Worm (Caenorhabditis elegans) whole organism, L1 larva: ENCODE data around the gene srg-69.

Source experiments
- blmp-1 ChIP-seq: fragments of 150-350 bp; optimal IDR thresholded peaks from 2 replicates; lab custom pipeline; 2014; ENCODE audit warnings: missing biosample characterization, missing genetic modification characterization
- ceh-82 ChIP-seq, 3 experiments: fragments of 150-350 bp in 1 of 3; sonication (generic microtip) in 2 of 3; optimal IDR thresholded peaks; 2 replicates each; lab custom pipeline; 2014 to 2017; ENCODE audit warnings: missing biosample characterization in 3 of 3, missing genetic modification characterization in 3 of 3
- ceh-88 ChIP-seq: fragments of 200-800 bp; sonication (Bioruptor generic); IDR thresholded peaks from 2 replicates; pipeline ENCODE4 v1.3.6; 2022; ENCODE audit warnings: missing genetic modification characterization, missing compliant biosample characterization
- dpl-1 ChIP-seq, 3 experiments: fragments of 150-350 bp in 2 of 3; sonication (generic microtip) in 1 of 3; optimal IDR thresholded peaks; 2 replicates each; lab custom pipeline; 2014 to 2017; ENCODE audit warnings: missing biosample characterization in 3 of 3, missing genetic modification characterization in 3 of 3, missing genetic modification reagents in 3 of 3
- efl-1 ChIP-seq, 4 experiments: fragments of 150-350 bp; optimal IDR thresholded peaks in 3 of 4; peaks in 1 of 4; 1 replicate in 1 of 4; 2 replicates in 3 of 4; lab custom pipeline; 2014; ENCODE audit warnings: missing biosample characterization in 2 of 4, missing genetic modification characterization in 2 of 4, missing genetic modification reagents in 2 of 4
- efl-3 ChIP-seq: fragments of 200-800 bp; sonication (Bioruptor generic); optimal IDR thresholded peaks from 2 replicates; lab custom pipeline; 2018; ENCODE audit warnings: mild to moderate bottlenecking, missing genetic modification characterization, missing compliant biosample characterization
- elt-2 ChIP-seq: sonication (generic microtip); optimal IDR thresholded peaks from 2 replicates; lab custom pipeline; 2016; ENCODE audit warnings: missing genetic modification characterization, mild to moderate bottlenecking, inconsistent platforms, missing compliant biosample characterization, missing genetic modification reagents
- elt-3 ChIP-seq, 6 experiments: fragments of 150-350 bp in 1 of 6; sonication (generic microtip); optimal IDR thresholded peaks; 2 replicates each; lab custom pipeline; 2017 to 2018; ENCODE audit warnings: missing biosample characterization in 6 of 6, missing genetic modification characterization in 6 of 6, inconsistent platforms in 1 of 6
- fkh-4 ChIP-seq: sonication (generic microtip); optimal IDR thresholded peaks from 2 replicates; lab custom pipeline; 2016; ENCODE audit warnings: missing compliant biosample characterization, missing genetic modification characterization, borderline replicate concordance
- fkh-8 ChIP-seq: sonication (generic microtip); optimal IDR thresholded peaks from 2 replicates; lab custom pipeline; 2016; ENCODE audit warnings: mild to moderate bottlenecking, missing genetic modification characterization, missing compliant biosample characterization
- fos-1 ChIP-seq: fragments of 150-350 bp; optimal IDR thresholded peaks from 2 replicates; lab custom pipeline; 2014; ENCODE audit warnings: missing biosample characterization, missing genetic modification characterization
- grh-1 ChIP-seq: fragments of 200-800 bp; sonication (Bioruptor generic); IDR thresholded peaks from 2 replicates; pipeline ENCODE4 v1.3.6; 2022; ENCODE audit warnings: missing genetic modification reagents, missing genetic modification characterization, missing compliant biosample characterization
- hlh-17 ChIP-seq: fragments of 200-800 bp; sonication (Bioruptor generic); optimal IDR thresholded peaks from 2 replicates; lab custom pipeline; 2018; ENCODE audit warnings: missing genetic modification characterization, mild to moderate bottlenecking, missing compliant biosample characterization, moderate library complexity, borderline replicate concordance
- hlh-4 ChIP-seq: sonication (generic microtip); optimal IDR thresholded peaks from 2 replicates; lab custom pipeline; 2016; ENCODE audit warnings: mild to moderate bottlenecking, missing genetic modification characterization, missing compliant biosample characterization
- lin-13 ChIP-seq: fragments of 150-350 bp; optimal IDR thresholded peaks from 2 replicates; lab custom pipeline; 2014; ENCODE audit warnings: missing biosample characterization, missing genetic modification reagents, missing genetic modification characterization
- lin-14 ChIP-seq: fragments of 200-800 bp; sonication (Bioruptor generic); optimal IDR thresholded peaks from 2 replicates; lab custom pipeline; 2018; ENCODE audit warnings: mild to moderate bottlenecking, missing genetic modification characterization, moderate library complexity, missing compliant biosample characterization
- lin-15B ChIP-seq: fragments of 150-350 bp; sonication (generic microtip); optimal IDR thresholded peaks from 3 replicates; lab custom pipeline; 2014; ENCODE audit warnings: missing biosample characterization, missing genetic modification characterization
- lin-35 ChIP-seq, 2 experiments: fragments of 150-350 bp; optimal IDR thresholded peaks; 2 replicates each; lab custom pipeline; 2014; ENCODE audit warnings: missing biosample characterization in 2 of 2, missing genetic modification characterization in 2 of 2, missing genetic modification reagents in 2 of 2
- lsy-2 ChIP-seq, 2 experiments: fragments of 150-350 bp; optimal IDR thresholded peaks; 2 replicates each; lab custom pipeline; 2014; ENCODE audit warnings: missing biosample characterization in 2 of 2, missing genetic modification characterization in 2 of 2
- mab-9 ChIP-seq: fragments of 200-800 bp; sonication (Bioruptor generic); IDR thresholded peaks from 2 replicates; pipeline ENCODE4 v1.3.6; 2022; ENCODE audit warnings: missing genetic modification reagents, missing genetic modification characterization, missing compliant biosample characterization
- nhr-20 ChIP-seq: sonication (generic microtip); optimal IDR thresholded peaks from 2 replicates; lab custom pipeline; 2016; ENCODE audit warnings: mild to moderate bottlenecking, missing genetic modification characterization, missing compliant biosample characterization
- nhr-237 ChIP-seq: fragments of 150-350 bp; optimal IDR thresholded peaks from 2 replicates; lab custom pipeline; 2014; ENCODE audit warnings: missing biosample characterization, missing genetic modification characterization
- nhr-47 ChIP-seq: sonication (generic microtip); optimal IDR thresholded peaks from 2 replicates; lab custom pipeline; 2016; ENCODE audit warnings: mild to moderate bottlenecking, missing genetic modification characterization, moderate library complexity, missing compliant biosample characterization
- nhr-71 ChIP-seq: sonication (generic microtip); optimal IDR thresholded peaks from 2 replicates; lab custom pipeline; 2016; ENCODE audit warnings: mild to moderate bottlenecking, missing genetic modification characterization, moderate library complexity, missing compliant biosample characterization
- nhr-76 ChIP-seq: sonication (generic microtip); optimal IDR thresholded peaks from 2 replicates; lab custom pipeline; 2017; ENCODE audit warnings: missing biosample characterization, missing genetic modification characterization
- nhr-77 ChIP-seq: fragments of 150-350 bp; optimal IDR thresholded peaks from 2 replicates; lab custom pipeline; 2014; ENCODE audit warnings: missing biosample characterization, missing genetic modification characterization
- nhr-84 ChIP-seq: sonication (generic microtip); optimal IDR thresholded peaks from 2 replicates; lab custom pipeline; 2017; ENCODE audit warnings: missing biosample characterization, missing genetic modification characterization
- nhr-85 ChIP-seq: sonication (generic microtip); peaks from one replicate; lab custom pipeline; 2016; ENCODE audit warnings: missing genetic modification characterization, inconsistent platforms, missing compliant biosample characterization
- nhr-90 ChIP-seq: sonication (generic microtip); optimal IDR thresholded peaks from 2 replicates; lab custom pipeline; 2016; ENCODE audit warnings: mild to moderate bottlenecking, missing genetic modification characterization, missing compliant biosample characterization; ENCODE audit not compliant: poor library complexity
- pag-3 ChIP-seq: sonication (generic microtip); optimal IDR thresholded peaks from 2 replicates; lab custom pipeline; 2017; ENCODE audit warnings: missing genetic modification characterization, mild to moderate bottlenecking, missing compliant biosample characterization, antibody characterized with exemption, borderline replicate concordance; ENCODE audit not compliant: insufficient read depth
- pqm-1 ChIP-seq: sonication (generic microtip); optimal IDR thresholded peaks from 3 replicates; lab custom pipeline; 2017; ENCODE audit warnings: missing biosample characterization, missing genetic modification characterization
- rnt-1 ChIP-seq: sonication (generic microtip); optimal IDR thresholded peaks from 2 replicates; lab custom pipeline; 2016; ENCODE audit warnings: mild to moderate bottlenecking, missing genetic modification characterization, moderate library complexity, missing compliant biosample characterization
- skn-1 ChIP-seq: fragments of 150-350 bp; optimal IDR thresholded peaks from 2 replicates; lab custom pipeline; 2014; ENCODE audit warnings: missing biosample characterization, missing genetic modification characterization
- snu-23 ChIP-seq: sonication (generic microtip); optimal IDR thresholded peaks from 2 replicates; lab custom pipeline; 2016; ENCODE audit warnings: missing genetic modification characterization, missing compliant biosample characterization
- sup-37 ChIP-seq: fragments of 200-800 bp; sonication (Bioruptor generic); optimal IDR thresholded peaks from 2 replicates; lab custom pipeline; 2018; ENCODE audit warnings: mild to moderate bottlenecking, missing genetic modification characterization, missing compliant biosample characterization
- swsn-7 ChIP-seq: sonication (generic microtip); optimal IDR thresholded peaks from 2 replicates; lab custom pipeline; 2016; ENCODE audit warnings: missing genetic modification characterization, missing compliant biosample characterization
- unc-62 ChIP-seq: fragments of 150-350 bp; optimal IDR thresholded peaks from 2 replicates; lab custom pipeline; 2014; ENCODE audit warnings: missing biosample characterization, missing genetic modification reagents, missing genetic modification characterization
- unc-98 ChIP-seq: fragments of 200-800 bp; sonication (Bioruptor generic); IDR thresholded peaks from 2 replicates; pipeline ENCODE4 v1.3.6; 2022; ENCODE audit warnings: missing genetic modification characterization, missing compliant biosample characterization
- xbp-1 ChIP-seq: sonication (generic microtip); optimal IDR thresholded peaks from 2 replicates; lab custom pipeline; 2016; ENCODE audit warnings: missing genetic modification characterization, missing compliant biosample characterization
- zag-1 ChIP-seq: fragments of 150-350 bp; optimal IDR thresholded peaks from 2 replicates; lab custom pipeline; 2014; ENCODE audit warnings: missing biosample characterization, missing genetic modification characterization

The srg-69 gene

DNA sequence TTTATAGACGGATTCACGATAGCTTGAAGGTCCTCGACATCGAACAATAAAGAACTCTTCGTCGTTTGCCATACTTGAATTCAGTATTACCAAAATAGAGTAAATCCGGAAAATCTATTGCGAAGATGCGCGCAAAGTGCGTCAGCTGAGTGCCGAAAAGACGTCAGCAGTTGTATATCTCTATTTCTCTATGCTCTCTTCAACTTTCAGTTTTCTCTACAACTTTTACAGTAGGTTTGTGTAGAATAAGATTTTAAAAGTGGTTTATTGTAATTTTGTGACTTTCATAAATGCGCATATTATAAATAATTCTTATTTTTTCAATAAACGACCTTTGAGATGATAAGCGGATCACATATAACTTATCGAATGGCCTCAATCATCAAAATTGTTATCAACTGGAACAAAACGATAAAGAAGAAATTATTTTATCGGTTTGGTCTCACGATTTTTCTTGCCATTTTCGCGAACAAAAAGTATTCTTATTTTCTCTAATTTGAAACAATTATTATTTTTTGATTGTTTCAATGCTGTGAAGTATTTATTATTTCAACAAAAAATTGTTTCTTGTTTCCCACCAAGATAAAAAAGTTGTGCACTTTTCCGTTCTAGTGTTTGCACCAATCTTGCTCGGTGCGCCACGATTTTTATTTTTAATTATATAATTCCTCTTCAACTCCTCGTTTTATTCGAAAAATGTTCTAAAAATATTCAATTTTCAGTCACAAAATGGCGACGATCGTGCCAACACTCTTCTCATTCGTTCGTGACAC lies 18.0 kb downstream of the srg-69 start, which contains the start of the genes agt-2 and F09E5.3 (continued):
- TF ChIP-seq lin-14 (GFP tag; lab: Kevin White, UChicago) = peak; percentile 96

DNA sequence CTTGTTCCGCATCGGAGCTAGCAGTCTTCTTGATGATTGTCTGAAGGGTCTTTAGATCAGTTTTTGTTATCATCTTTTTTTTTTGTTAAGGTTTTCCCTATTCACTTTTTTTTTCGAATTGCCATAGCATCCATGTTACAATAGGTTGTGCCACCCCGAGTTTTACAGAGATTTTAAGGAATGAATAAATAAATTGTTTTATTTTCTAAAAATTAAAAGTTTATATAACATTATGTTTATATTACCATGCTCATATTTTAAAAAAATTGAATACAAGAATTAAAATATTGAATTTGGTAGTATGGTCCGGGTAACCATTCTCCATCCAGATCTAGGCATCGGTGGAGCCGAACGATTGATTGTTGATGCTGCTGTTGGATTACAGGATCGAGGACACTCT lies 19.5 kb downstream of the srg-69 start, which contains the start of gene algn-2:
Gene algn-2 (plus strand): TSS at position 301 of the 400 bp plus-strand sequence.
- TF ChIP-seq snu-23 (no peak), elt-2 (tag; lab: Kevin White, UChicago) (peak; percentile 14)

DNA sequence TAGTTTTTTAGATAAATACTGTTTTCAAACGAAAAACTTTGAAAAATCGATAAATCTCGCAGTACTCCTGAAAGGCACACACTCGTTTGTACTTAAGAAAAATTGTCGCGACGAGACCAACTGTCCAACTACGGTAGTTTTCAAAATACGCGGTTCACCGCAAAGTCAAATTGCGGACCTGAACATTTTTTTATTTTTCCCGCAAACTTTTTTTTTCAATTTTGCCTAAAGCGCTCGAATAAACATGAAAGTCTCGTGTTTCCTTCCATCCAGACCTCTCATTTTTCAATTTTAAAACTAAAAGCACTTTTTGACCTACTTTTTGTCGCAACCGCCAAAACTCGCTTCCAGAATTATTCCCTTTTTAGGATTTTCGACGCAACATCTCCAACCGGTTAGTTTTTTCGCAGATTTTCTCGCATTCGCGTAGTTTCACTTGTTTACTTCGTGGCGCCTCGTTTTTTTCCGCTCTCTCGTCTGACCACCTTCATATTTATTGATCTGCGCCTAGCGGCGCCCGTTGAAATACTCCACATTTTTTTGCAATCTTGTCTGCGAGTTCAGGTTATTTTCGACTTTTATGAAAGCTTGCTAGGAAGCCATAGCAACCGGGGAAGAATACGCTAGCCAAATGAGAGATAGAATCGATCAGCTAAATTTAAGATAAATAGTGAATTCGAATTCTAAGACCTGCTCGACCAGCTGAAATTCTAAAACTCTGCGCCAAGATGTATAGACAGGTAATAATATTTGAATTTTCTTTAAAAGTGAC lies 22.2 kb downstream of the srg-69 start, which contains the start of gene prdx-2:
Gene prdx-2 (plus strand): TSS at position 729 of the 772 bp plus-strand sequence.
- TF ChIP-seq grh-1 (no peak), fkh-4 (tag; lab: Kevin White, UChicago) (no peak), mab-9 (GFP tag; lab: Robert Waterston, UW) (no peak), blmp-1 (peak; percentile 88), lin-14 (GFP tag; lab: Kevin White, UChicago) (no peak), pqm-1 (no peak), elt-2 (tag; lab: Kevin White, UChicago) (no peak), efl-1 (optimal IDR thresholded peaks at IDR 0.05; lab: Kevin White, UChicago) (no peak), efl-1 (GFP tag; optimal IDR thresholded peaks at IDR 0.05 in 1 of 2; lab: Kevin White, UChicago) (peak in 1 of 2 experiments; percentile 40), pag-3 (tag; lab: Kevin White, UChicago) (no peak), unc-98 (GFP tag; lab: Robert Waterston, UW) (no peak), nhr-84 (tag; lab: Kevin White, UChicago) (no peak), lin-15B (tag; lab: Kevin White, UChicago) (no peak), dpl-1 (GFP tag; optimal IDR thresholded peaks at IDR 0.05; lab: Kevin White, UChicago) (no peak), ceh-82 (tag; optimal IDR thresholded peaks at IDR 0.05; lab: Kevin White, UChicago) (no peak), lsy-2 (tag; optimal IDR thresholded peaks at IDR 0.05; lab: Kevin White, UChicago) (peak in 1 of 2 experiments; percentile 47), fkh-8 (tag; lab: Kevin White, UChicago) (peak; percentile 18), nhr-77 (tag; lab: Kevin White, UChicago) (no peak), zag-1 (no peak)

ce11 chrII:5378239-5378521 lies 22.7 kb downstream of the srg-69 start:
- TF ChIP-seq nhr-237 (tag; lab: Kevin White, UChicago) (no peak), rnt-1 (tag; lab: Kevin White, UChicago) (peak; percentile 12), nhr-47 (tag; lab: Kevin White, UChicago) (peak; percentile 22), hlh-17 (GFP tag; lab: Kevin White, UChicago) (no peak), ceh-88 (GFP tag; lab: Robert Waterston, UW) (no peak), dpl-1 (GFP tag; optimal IDR thresholded peaks at IDR 0.05; lab: Kevin White, UChicago) (peak in 1 of 3 experiments; percentile 16), zag-1 (no peak), nhr-90 (peak; percentile 25), swsn-7 (tag; lab: Kevin White, UChicago) (no peak), elt-3 (tag; optimal IDR thresholded peaks at IDR 0.05; lab: Kevin White, UChicago) (peak in 1 of 6 experiments; percentile 37), efl-3 (GFP tag; lab: Kevin White, UChicago) (no peak), lin-35 (GFP tag; optimal IDR thresholded peaks at IDR 0.05; lab: Kevin White, UChicago) (peak; percentile 13 to 47), nhr-20 (peak; percentile 60), xbp-1 (tag; lab: Kevin White, UChicago) (peak; percentile 13), nhr-76 (tag; lab: Kevin White, UChicago) (no peak), nhr-85 (tag; lab: Kevin White, UChicago) (peak; percentile 80), fos-1 (no peak), skn-1 (tag; lab: Kevin White, UChicago) (peak; percentile 92), nhr-71 (tag; lab: Kevin White, UChicago) (peak; percentile 64), unc-62 (GFP tag; lab: Kevin White, UChicago) (no peak), snu-23 (peak; percentile 35), lin-13 (GFP tag; lab: Kevin White, UChicago) (no peak), hlh-4 (no peak), lin-14 (GFP tag; lab: Kevin White, UChicago) (peak; percentile 17), sup-37 (no peak)
